Fruit fly (Drosophila melanogaster): ENCODE results near the gene CG32107.

Gene CG32107

DNA sequence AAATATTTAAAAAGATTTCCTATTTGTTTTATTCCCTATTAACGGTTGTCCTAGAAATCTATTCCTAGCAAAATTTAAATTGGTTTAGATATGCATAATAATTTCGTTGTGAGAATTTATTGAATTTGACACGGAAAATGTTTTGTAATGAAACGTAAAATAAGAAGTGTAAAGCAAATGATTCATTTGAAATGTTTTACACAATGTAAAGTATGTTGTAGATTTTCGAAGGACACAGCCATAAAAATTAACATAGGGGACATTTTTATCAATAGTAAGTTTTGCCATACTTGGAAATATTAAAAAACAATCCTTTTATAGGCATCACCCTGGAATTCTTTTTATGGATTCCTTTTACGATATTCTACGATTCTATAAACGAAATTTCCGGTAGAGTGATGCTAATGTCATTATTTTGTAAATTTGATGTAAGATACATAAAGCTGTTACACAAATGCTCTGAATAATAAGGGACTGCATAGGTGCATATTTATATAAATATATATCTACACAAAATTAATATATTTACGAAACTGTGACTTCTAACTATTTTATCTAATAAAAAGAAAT, 3.5 kb downstream of the CG32107 start:
- TF ChIP-seq fru (GFP tag; optimal IDR thresholded peaks at IDR 0.05), result no peak
- TF ChIP-seq Hnf4 (GFP tag; optimal IDR thresholded peaks at IDR 0.05), result no peak
- TF ChIP-seq psq (GFP tag; optimal IDR thresholded peaks at IDR 0.05), result no peak
- no peak for TF ChIP-seq OdsH (GFP tag; optimal IDR thresholded peaks at IDR 0.05)
- TF ChIP-seq CrebA (GFP tag; optimal IDR thresholded peaks at IDR 0.05; ENCODE audit: borderline replicate concordance), result no peak
- TF ChIP-seq sage (GFP tag; optimal IDR thresholded peaks at IDR 0.05), result no peak
- TF ChIP-seq jim (GFP tag; optimal IDR thresholded peaks at IDR 0.05), result no peak

DNA sequence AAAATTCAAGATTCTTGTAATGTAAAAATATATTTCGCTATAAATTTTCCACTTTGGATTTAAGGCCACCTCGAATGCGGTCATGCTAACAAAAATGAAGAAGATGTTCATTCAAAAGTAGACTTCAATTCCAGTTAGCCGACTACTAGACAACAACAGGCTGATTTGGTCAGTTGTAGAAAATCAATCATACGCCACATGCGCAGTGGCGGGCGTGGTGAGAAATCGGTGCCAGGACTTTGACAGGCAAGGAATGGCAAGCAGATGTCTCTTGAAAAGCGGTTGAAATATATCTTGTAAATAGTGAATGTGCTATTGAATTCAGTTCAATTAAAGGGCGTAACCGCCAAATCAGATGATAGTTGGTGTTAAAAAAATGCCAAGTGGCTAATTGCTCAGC, 7.7 kb downstream of the CG32107 start, which contains the start of gene Ent3:
Gene Ent3, plus strand, starts transcription at position 224 of the 400 bp plus-strand sequence.
- TF ChIP-seq CG32264 (GFP tag; optimal IDR thresholded peaks at IDR 0.05), result no peak
- no peak for TF ChIP-seq Hr78 (GFP tag; optimal IDR thresholded peaks at IDR 0.05)
- TF ChIP-seq CG9705 (GFP tag; optimal IDR thresholded peaks at IDR 0.05), result no peak
- no peak for TF ChIP-seq br (GFP tag; optimal IDR thresholded peaks at IDR 0.05)
- TF ChIP-seq Jra (GFP tag; optimal IDR thresholded peaks at IDR 0.05), result no peak
- TF ChIP-seq HLH106 (tag; optimal IDR thresholded peaks at IDR 0.05), result no peak
- no peak for TF ChIP-seq Hr83 (GFP tag; optimal IDR thresholded peaks at IDR 0.05; ENCODE audit: poor library complexity, severe bottlenecking)

DNA sequence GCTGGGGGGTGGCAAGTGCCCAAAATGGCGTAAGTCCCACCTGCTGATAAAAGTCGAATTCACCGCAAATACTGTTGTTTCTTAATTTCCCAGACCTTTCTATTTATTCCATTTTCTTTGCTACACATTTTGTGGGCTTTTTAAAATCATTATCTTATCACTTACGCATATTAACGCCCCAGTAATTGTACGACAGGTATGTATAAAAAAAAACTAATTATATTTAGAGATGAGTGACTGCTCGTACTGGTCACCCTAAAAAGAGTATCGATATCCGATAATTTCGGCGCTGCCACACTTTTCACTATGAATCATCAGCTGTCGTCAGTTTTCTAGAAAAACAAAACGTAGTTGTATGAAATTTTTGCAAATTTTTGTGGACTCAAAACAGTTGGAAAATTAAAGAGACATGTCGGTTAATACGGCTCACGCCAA, 11.2 kb downstream of the CG32107 start, which contains the start of the genes CG10948 and Wbp2:
Gene CG10948, minus strand, starts transcription at position 251 of the 435 bp plus-strand sequence.
Gene Wbp2, plus strand, starts transcription at position 299 of the 435 bp plus-strand sequence.
- TF ChIP-seq lola (GFP tag; optimal IDR thresholded peaks at IDR 0.05) (no peak), Jra (GFP tag; optimal IDR thresholded peaks at IDR 0.05) (peak; percentile 89), Rel (GFP tag; optimal IDR thresholded peaks at IDR 0.05) (no peak), Rel (tag; optimal IDR thresholded peaks at IDR 0.05) (peak; percentile 95), CG32264 (GFP tag; optimal IDR thresholded peaks at IDR 0.05) (peak; percentile 3), CrebA (GFP tag; optimal IDR thresholded peaks at IDR 0.05; ENCODE audit: borderline replicate concordance) (peak; percentile 73), Hnf4 (GFP tag; optimal IDR thresholded peaks at IDR 0.05) (peak; percentile 64), sage (GFP tag; optimal IDR thresholded peaks at IDR 0.05) (peak; percentile 57), dl (GFP tag; optimal IDR thresholded peaks at IDR 0.05; ENCODE audit: insufficient read depth in 1 of 2, partially characterized antibody in 2 of 2) (no peak), jim (GFP tag; optimal IDR thresholded peaks at IDR 0.05) (no peak), sv (GFP tag; optimal IDR thresholded peaks at IDR 0.05) (no peak), Abd-B (GFP tag; optimal IDR thresholded peaks at IDR 0.05) (no peak), dsf (GFP tag; optimal IDR thresholded peaks at IDR 0.05; ENCODE audit: borderline replicate concordance) (peak; percentile 22), psq (GFP tag; optimal IDR thresholded peaks at IDR 0.05) (peak; percentile 90), woc (GFP tag; optimal IDR thresholded peaks at IDR 0.05) (no peak), Vsx2 (GFP tag; optimal IDR thresholded peaks at IDR 0.05; ENCODE audit: partially characterized antibody) (peak; percentile 48), tai (GFP tag; optimal IDR thresholded peaks at IDR 0.05) (no peak), foxo (GFP tag; optimal IDR thresholded peaks at IDR 0.05) (peak in 1 of 2 experiments; percentile 36), CG9705 (GFP tag; optimal IDR thresholded peaks at IDR 0.05) (peak; percentile 20)

DNA sequence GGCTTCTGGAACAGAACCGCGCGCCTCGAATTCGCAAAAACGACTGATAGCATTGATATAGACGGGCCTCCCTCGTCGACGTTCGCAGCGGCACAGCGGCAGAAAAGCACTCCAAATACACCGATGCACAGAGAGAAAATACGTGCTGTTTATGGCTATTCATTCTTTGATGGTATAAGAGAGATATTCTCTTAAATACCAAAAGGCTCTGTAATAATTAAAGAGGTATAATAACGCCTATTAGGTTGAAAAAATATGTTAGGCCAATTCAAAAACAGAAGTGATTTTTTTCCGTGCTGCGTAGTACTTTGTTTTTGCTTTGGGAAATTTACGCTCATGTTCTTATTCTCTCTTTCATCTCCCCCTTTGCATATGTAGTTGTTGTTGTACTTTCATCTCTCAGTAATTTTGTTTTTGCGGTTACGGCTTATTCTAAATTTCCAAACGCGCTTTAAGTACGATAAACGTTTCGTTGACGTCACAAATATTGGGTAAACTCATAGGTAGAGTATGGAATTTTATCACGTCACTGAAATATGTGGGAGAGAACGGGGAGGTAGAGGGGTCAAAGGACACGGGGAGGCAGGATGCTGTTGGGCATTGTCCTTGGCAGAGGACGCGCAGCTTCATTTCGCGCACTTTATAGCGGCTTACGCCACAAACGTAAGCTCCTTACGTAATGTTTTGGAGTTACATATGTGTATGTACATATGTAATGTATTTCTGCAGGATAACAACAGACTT, 17.9 kb downstream of the CG32107 start, which contains the start of gene nebu:
Gene nebu, minus strand, starts transcription at position 51 of the 744 bp plus-strand sequence.
- TF ChIP-seq usp (GFP tag; optimal IDR thresholded peaks at IDR 0.05) (no peak), psq (GFP tag; optimal IDR thresholded peaks at IDR 0.05) (peak; percentile 97), GATAd (GFP tag; optimal IDR thresholded peaks at IDR 0.05) (peak; percentile 88), Sp1 (GFP tag; optimal IDR thresholded peaks at IDR 0.05) (peak; percentile 97), foxo (GFP tag; optimal IDR thresholded peaks at IDR 0.05) (peak; percentile 96 to 99), dmrt93B (GFP tag; optimal IDR thresholded peaks at IDR 0.05) (peak; percentile 97), CG9705 (GFP tag; optimal IDR thresholded peaks at IDR 0.05) (peak; percentile 91), jim (GFP tag; optimal IDR thresholded peaks at IDR 0.05) (peak; percentile 46), sage (GFP tag; optimal IDR thresholded peaks at IDR 0.05) (peak; percentile 95), lola (GFP tag; optimal IDR thresholded peaks at IDR 0.05) (no peak), tai (GFP tag; optimal IDR thresholded peaks at IDR 0.05) (peak; percentile 95), h (GFP tag; optimal IDR thresholded peaks at IDR 0.05) (peak; percentile 99), Mio (GFP tag; optimal IDR thresholded peaks at IDR 0.05) (peak; percentile 91), CrebA (GFP tag; optimal IDR thresholded peaks at IDR 0.05; ENCODE audit: borderline replicate concordance) (peak; percentile 87), Abd-B (GFP tag; optimal IDR thresholded peaks at IDR 0.05) (no peak), N (GFP tag; optimal IDR thresholded peaks at IDR 0.05) (no peak), fru (GFP tag; optimal IDR thresholded peaks at IDR 0.05) (peak; percentile 99), Myc (optimal IDR thresholded peaks at IDR 0.05) (no peak), sv (GFP tag; optimal IDR thresholded peaks at IDR 0.05) (peak; percentile 98), Dif (GFP tag; optimal IDR thresholded peaks at IDR 0.05; ENCODE audit: partially characterized antibody) (no peak), Hr83 (GFP tag; optimal IDR thresholded peaks at IDR 0.05; ENCODE audit: poor library complexity, severe bottlenecking) (peak; percentile 74), pan (optimal IDR thresholded peaks at IDR 0.05) (no peak), HLH106 (tag; optimal IDR thresholded peaks at IDR 0.05) (peak; percentile 98), Hnf4 (GFP tag; optimal IDR thresholded peaks at IDR 0.05) (peak; percentile 99), ey (GFP tag; optimal IDR thresholded peaks at IDR 0.05) (peak; percentile 99), Dfd (GFP tag; optimal IDR thresholded peaks at IDR 0.05) (no peak), dsf (GFP tag; optimal IDR thresholded peaks at IDR 0.05; ENCODE audit: borderline replicate concordance) (peak; percentile 89), Rel (GFP tag; optimal IDR thresholded peaks at IDR 0.05) (peak; percentile 96), Rel (tag; optimal IDR thresholded peaks at IDR 0.05) (peak; percentile 87), brk (GFP tag; optimal IDR thresholded peaks at IDR 0.05) (peak; percentile 98), Jra (GFP tag; optimal IDR thresholded peaks at IDR 0.05) (peak; percentile 97), OdsH (GFP tag; optimal IDR thresholded peaks at IDR 0.05) (peak; percentile 99)

All from whole organism, wandering third instar larva.